Fruit fly (Drosophila melanogaster): Measurements from ENCODE around the gene Sf3a1.

Gene Sf3a1

dm6 chr3R:16985547-16985946, 16.6 kb downstream of the Sf3a1 start (continued):
- TF ChIP-seq prd (optimal IDR thresholded peaks at IDR 0.05), result no peak
- TF ChIP-seq prd (GFP tag; IDR thresholded peaks at IDR 0.05), result peak; percentile 37; the same call in 1 of the 3 replicates
- TF ChIP-seq CG4404 (GFP tag; IDR thresholded peaks at IDR 0.05), result no peak
- TF ChIP-seq Ssrp (tag; optimal IDR thresholded peaks at IDR 0.05), result no peak
- TF ChIP-seq caup (GFP tag; optimal IDR thresholded peaks at IDR 0.05; ENCODE audit: severe bottlenecking), result no peak
- peak; percentile 26 for TF ChIP-seq Sox102F (GFP tag; optimal IDR thresholded peaks at IDR 0.05)
- TF ChIP-seq CG10979 (tag; optimal IDR thresholded peaks at IDR 0.05), result no peak
- no peak for TF ChIP-seq pfk (GFP tag; optimal IDR thresholded peaks at IDR 0.05)
- TF ChIP-seq HLH3B (GFP tag; IDR thresholded peaks at IDR 0.05), result peak; percentile 8; the same call in 1 of the 2 replicates
- TF ChIP-seq Med (GFP tag), result peak; percentile 78
- TF ChIP-seq lilli (GFP tag; optimal IDR thresholded peaks at IDR 0.05), result no peak
- no peak for TF ChIP-seq psq (GFP tag; optimal IDR thresholded peaks at IDR 0.05)
- no peak for TF ChIP-seq CG8359 (GFP tag; optimal IDR thresholded peaks at IDR 0.05; ENCODE audit: borderline replicate concordance)
- TF ChIP-seq HLHmδ (GFP tag; optimal IDR thresholded peaks at IDR 0.05), result no peak
- TF ChIP-seq Xrp1 (GFP tag; IDR thresholded peaks at IDR 0.05), result no peak; the same call in 1 of the 2 replicates
- TF ChIP-seq CG7987 (GFP tag; optimal IDR thresholded peaks at IDR 0.05), result no peak
- no peak for TF ChIP-seq CG42726 (GFP tag; IDR thresholded peaks at IDR 0.05; ENCODE audit: partially characterized antibody)
- no peak for TF ChIP-seq hkb (optimal IDR thresholded peaks at IDR 0.05)
- peak; percentile 27; the same call in 1 of the 2 replicates for TF ChIP-seq hkb (GFP tag; IDR thresholded peaks at IDR 0.05)
- TF ChIP-seq Ets65A (GFP tag), result no peak
- peak; percentile 82 for TF ChIP-seq D19B (GFP tag; optimal IDR thresholded peaks at IDR 0.05)
- TF ChIP-seq YL-1 (GFP tag; optimal IDR thresholded peaks at IDR 0.05), result no peak
- TF ChIP-seq CG2875 (GFP tag; optimal IDR thresholded peaks at IDR 0.05), result no peak
- TF ChIP-seq yki (optimal IDR thresholded peaks at IDR 0.05), result no peak
- TF ChIP-seq CG10959 (GFP tag; IDR thresholded peaks at IDR 0.05), result no peak
- no peak for TF ChIP-seq BEAF-32 (GFP tag; optimal IDR thresholded peaks at IDR 0.05)
- TF ChIP-seq croc (GFP tag; conservative IDR thresholded peaks at IDR 0.05), result no peak
- no peak for TF ChIP-seq nau (GFP tag; optimal IDR thresholded peaks at IDR 0.05)
- TF ChIP-seq pan (optimal IDR thresholded peaks at IDR 0.05), result no peak
- TF ChIP-seq pan (GFP tag; optimal IDR thresholded peaks at IDR 0.05 in 1 of 2, IDR thresholded peaks at IDR 0.05 in 1 of 2), result peak in 1 of 2 experiments; percentile 28
- no peak for TF ChIP-seq CG4854 (GFP tag; optimal IDR thresholded peaks at IDR 0.05)
- TF ChIP-seq aop (GFP tag; IDR thresholded peaks at IDR 0.05), result no peak
- no peak for TF ChIP-seq hth (optimal IDR thresholded peaks at IDR 0.05)
- TF ChIP-seq Bteb2 (GFP tag; optimal IDR thresholded peaks at IDR 0.05), result no peak
- no peak for TF ChIP-seq Six4 (GFP tag; optimal IDR thresholded peaks at IDR 0.05)
- no peak for TF ChIP-seq CG12219 (GFP tag; optimal IDR thresholded peaks at IDR 0.05)
- no peak for TF ChIP-seq Oaz (GFP tag; IDR thresholded peaks at IDR 0.05)
- TF ChIP-seq ERR (GFP tag; optimal IDR thresholded peaks at IDR 0.05), result no peak
- TF ChIP-seq ftz-f1 (GFP tag; optimal IDR thresholded peaks at IDR 0.05), result no peak
- no peak for TF ChIP-seq CG12155 (GFP tag; optimal IDR thresholded peaks at IDR 0.05)
- no peak for TF ChIP-seq nom (GFP tag; optimal IDR thresholded peaks at IDR 0.05)
- TF ChIP-seq sens (GFP tag), result no peak
- no peak for TF ChIP-seq Atf-2 (GFP tag; optimal IDR thresholded peaks at IDR 0.05)
- no peak for TF ChIP-seq Hr39 (optimal IDR thresholded peaks at IDR 0.05)
- TF ChIP-seq sqz (GFP tag; optimal IDR thresholded peaks at IDR 0.05), result no peak
- no peak for TF ChIP-seq Dad (GFP tag; optimal IDR thresholded peaks at IDR 0.05)
- TF ChIP-seq NFAT (GFP tag; IDR thresholded peaks at IDR 0.05), result no peak
- no peak for TF ChIP-seq CG3281 (GFP tag; optimal IDR thresholded peaks at IDR 0.05)
- TF ChIP-seq CG10267 (tag; optimal IDR thresholded peaks at IDR 0.05), result no peak
- TF ChIP-seq CG6813 (GFP tag; optimal IDR thresholded peaks at IDR 0.05), result no peak
- no peak for TF ChIP-seq al (GFP tag; IDR thresholded peaks at IDR 0.05)
- TF ChIP-seq rib (GFP tag; IDR thresholded peaks at IDR 0.05), result no peak
- TF ChIP-seq D (optimal IDR thresholded peaks at IDR 0.05), result no peak
- TF ChIP-seq D (GFP tag; optimal IDR thresholded peaks at IDR 0.05), result no peak
